Worm (Caenorhabditis elegans) whole organism, late embryonic: ENCODE measurements around the gene spp-5.

Experiments
- che-1 ChIP-seq: sonication (generic microtip); optimal IDR thresholded peaks from 2 replicates; lab custom pipeline; 2016; ENCODE audit warnings: mild to moderate bottlenecking, missing genetic modification characterization, missing compliant biosample characterization
- madf-2 ChIP-seq: sonication (generic microtip); optimal IDR thresholded peaks from 2 replicates; lab custom pipeline; 2017; ENCODE audit warnings: missing genetic modification characterization, missing compliant biosample characterization
- nhr-11 ChIP-seq: fragments of 150-350 bp; optimal IDR thresholded peaks from 2 replicates; lab custom pipeline; 2014; ENCODE audit warnings: missing biosample characterization, missing genetic modification characterization
- pag-3 ChIP-seq: sonication (generic microtip); optimal IDR thresholded peaks from 2 replicates; lab custom pipeline; 2016; ENCODE audit warnings: missing compliant biosample characterization, missing genetic modification characterization, borderline replicate concordance
- pha-4 ChIP-seq: fragments of 150-350 bp; optimal IDR thresholded peaks from 2 replicates; lab custom pipeline; 2018; ENCODE audit warnings: missing biosample characterization, missing genetic modification reagents, missing genetic modification characterization
- rnt-1 ChIP-seq: sonication (generic microtip); optimal IDR thresholded peaks from 2 replicates; lab custom pipeline; 2016; ENCODE audit warnings: missing genetic modification characterization, missing compliant biosample characterization
- zip-5 ChIP-seq: sonication (generic microtip); optimal IDR thresholded peaks from 2 replicates; lab custom pipeline; 2016; ENCODE audit warnings: missing genetic modification characterization, missing compliant biosample characterization

- no peak for TF ChIP-seq rnt-1 (tag; lab: Kevin White, UChicago)
- no peak for TF ChIP-seq pag-3 (tag; lab: Kevin White, UChicago)
- no peak for TF ChIP-seq che-1 (tag; lab: Kevin White, UChicago)
- TF ChIP-seq zip-5 (tag; lab: Kevin White, UChicago), result no peak
- TF ChIP-seq nhr-11 (tag; lab: Kevin White, UChicago), result no peak
- no peak for TF ChIP-seq madf-2 (tag; lab: Kevin White, UChicago)
- TF ChIP-seq pha-4, result no peak
These were observed 23.6 kb upstream of the spp-5 start, which contains the start of gene C07D8.5 for ce11 chrX:7343747-7344146.
